Fruit fly (Drosophila melanogaster) whole organism, pupa: ENCODE measurements around the gene CG5860.

Experiments
- CG10348 ChIP-seq: fragments of 200-800 bp; sonication (Bioruptor generic); IDR thresholded peaks from 2 replicates; pipeline ENCODE4 v1.3.6; 2022; ENCODE audit warnings: missing biosample characterization, missing genetic modification characterization
- CG12605 ChIP-seq: fragments of 200-800 bp; sonication (Bioruptor generic); IDR thresholded peaks from 2 replicates; pipeline ENCODE4 v1.3.6; 2022; ENCODE audit warnings: missing biosample characterization, missing genetic modification characterization
- CG14655 ChIP-seq: fragments of 200-800 bp; sonication (Bioruptor generic); optimal IDR thresholded peaks from 3 replicates; lab custom pipeline; 2017; ENCODE audit warnings: mild to moderate bottlenecking, missing biosample characterization, missing genetic modification reagents, missing genetic modification characterization
- CG15710 ChIP-seq: fragments of 200-800 bp; sonication (Bioruptor generic); optimal IDR thresholded peaks from 2 replicates; lab custom pipeline; 2018; ENCODE audit warnings: missing biosample characterization, mild to moderate bottlenecking, missing genetic modification characterization, moderate library complexity
- CG32121 ChIP-seq: fragments of 200-800 bp; sonication (Bioruptor generic); IDR thresholded peaks from 2 replicates; pipeline ENCODE4 v1.3.6; 2022; ENCODE audit warnings: missing biosample characterization, missing genetic modification characterization
- CG4496 ChIP-seq: fragments of 200-800 bp; sonication (Bioruptor generic); IDR thresholded peaks from 3 replicates; pipeline ENCODE4 v1.3.6; 2022; ENCODE audit warnings: missing biosample characterization, missing genetic modification characterization
- CG8301 ChIP-seq: fragments of 200-800 bp; sonication (Bioruptor generic); optimal IDR thresholded peaks from 2 replicates; lab custom pipeline; 2018; ENCODE audit warnings: missing biosample characterization, mild to moderate bottlenecking, missing genetic modification characterization
- EcR ChIP-seq: fragments of 200-800 bp; sonication (Bioruptor generic); optimal IDR thresholded peaks from 3 replicates; lab custom pipeline; 2019; ENCODE audit warnings: missing biosample characterization, missing genetic modification characterization, mild to moderate bottlenecking, moderate library complexity, missing genetic modification reagents
- Snoo ChIP-seq: fragments of 200-800 bp; sonication (Bioruptor generic); optimal IDR thresholded peaks from 3 replicates; lab custom pipeline; 2017; ENCODE audit warnings: missing biosample characterization, mild to moderate bottlenecking, missing genetic modification characterization, inconsistent platforms
- rn ChIP-seq: fragments of 200-800 bp; sonication (Bioruptor generic); IDR thresholded peaks from 2 replicates; pipeline ENCODE4 v1.3.6; 2022; ENCODE audit warnings: missing biosample characterization, missing genetic modification characterization

DNA sequence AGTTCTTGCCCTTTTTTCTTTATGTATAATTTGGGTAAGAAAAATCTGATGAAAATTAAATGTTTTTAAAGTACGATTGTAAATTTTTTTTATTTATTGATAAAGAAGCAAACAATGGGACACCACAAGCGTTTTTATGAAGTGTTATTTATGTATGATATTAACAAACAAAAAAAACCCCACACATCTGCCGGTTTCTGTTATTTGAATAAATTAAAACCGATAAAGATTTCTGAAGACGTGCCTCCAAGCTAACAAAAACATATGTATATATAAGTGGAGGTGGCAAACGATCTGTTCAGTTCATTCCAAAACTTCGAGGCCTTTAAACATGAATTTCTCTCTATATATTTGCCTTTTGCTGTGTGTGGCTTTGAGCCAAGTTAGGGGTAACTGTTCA is 4.2 kb downstream of the CG5860 start, which contains the start of gene CG42822:
- TF ChIP-seq EcR (no peak), CG12605 (GFP tag; lab: Robert Waterston, UW) (no peak), CG14655 (GFP tag; lab: Kevin White, UChicago) (no peak), CG15710 (tag; lab: Kevin White, UChicago) (no peak), CG10348 (GFP tag; lab: Robert Waterston, UW) (no peak), CG32121 (GFP tag; lab: Robert Waterston, UW) (no peak), rn (no peak), Snoo (tag; lab: Kevin White, UChicago) (no peak), CG8301 (tag; lab: Kevin White, UChicago) (no peak), CG4496 (GFP tag; lab: Robert Waterston, UW) (no peak)
